Worm (Caenorhabditis elegans) whole organism, L4 larva: ENCODE measurements around the gene R10E11.5.

Experiments used
- F10B5.3 ChIP-seq: sonication (generic microtip); optimal IDR thresholded peaks from 2 replicates; lab custom pipeline; 2016; ENCODE audit warnings: mild to moderate bottlenecking, missing genetic modification characterization, missing compliant biosample characterization
- R02D3.7 ChIP-seq: fragments of 150-350 bp; sonication (generic microtip); optimal IDR thresholded peaks from 3 replicates; lab custom pipeline; 2014; ENCODE audit warnings: missing biosample characterization, missing genetic modification characterization
- ceh-62 ChIP-seq: sonication (generic microtip); optimal IDR thresholded peaks from 2 replicates; lab custom pipeline; 2017; ENCODE audit warnings: missing biosample characterization, missing genetic modification characterization
- ceh-82 ChIP-seq: sonication (generic microtip); optimal IDR thresholded peaks from 2 replicates; lab custom pipeline; 2017; ENCODE audit warnings: missing biosample characterization, missing genetic modification characterization
- egl-43 ChIP-seq: fragments of 200-800 bp; sonication (Bioruptor generic); IDR thresholded peaks from 2 replicates; pipeline ENCODE4 v1.3.6; 2022; ENCODE audit warnings: missing genetic modification reagents, missing genetic modification characterization, missing compliant biosample characterization
- lin-39 ChIP-seq: fragments of 150-350 bp; optimal IDR thresholded peaks from 2 replicates; lab custom pipeline; 2014; ENCODE audit warnings: missing biosample characterization, missing genetic modification reagents, missing genetic modification characterization
- nhr-28 ChIP-seq: fragments of 150-350 bp; optimal IDR thresholded peaks from 2 replicates; lab custom pipeline; 2014; ENCODE audit warnings: missing biosample characterization, missing genetic modification characterization
- snpc-4 ChIP-seq: fragments of 150-350 bp; optimal IDR thresholded peaks from 2 replicates; lab custom pipeline; 2014; ENCODE audit warnings: missing biosample characterization, missing genetic modification characterization

ce11 chrIII:9748694-9749093, 40.8 kb downstream of the R10E11.5 start, which contains the start of gene T05G5.4:
- TF ChIP-seq R02D3.7 (tag; lab: Kevin White, UChicago) (no peak), egl-43 (GFP tag; lab: Robert Waterston, UW) (no peak), nhr-28 (tag; lab: Kevin White, UChicago) (no peak), lin-39 (no peak), ceh-62 (tag; lab: Kevin White, UChicago) (no peak), F10B5.3 (no peak), snpc-4 (tag; lab: Kevin White, UChicago) (no peak), ceh-82 (tag; lab: Kevin White, UChicago) (no peak)
